Worm (Caenorhabditis elegans) whole organism, young adult: Measurements from ENCODE around the gene tomm-70.

Experiments used
- B0336.3 ChIP-seq: fragments of 200-800 bp; sonication (Bioruptor generic); IDR thresholded peaks from 2 replicates; pipeline ENCODE4 v1.3.6; 2022; ENCODE audit warnings: missing genetic modification characterization, missing compliant biosample characterization
- D2030.7 ChIP-seq: fragments of 200-800 bp; sonication (Bioruptor generic); IDR thresholded peaks from 2 replicates; pipeline ENCODE4 v1.3.6; 2022; ENCODE audit warnings: missing genetic modification reagents, missing genetic modification characterization, missing compliant biosample characterization
- F23B12.7 ChIP-seq: sonication (generic microtip); optimal IDR thresholded peaks from 2 replicates; lab custom pipeline; 2017; ENCODE audit warnings: missing genetic modification characterization, mild to moderate bottlenecking, missing compliant biosample characterization, antibody characterized with exemption, moderate library complexity; ENCODE audit not compliant: insufficient read depth
- F33H1.4 ChIP-seq: fragments of 200-800 bp; sonication (Bioruptor generic); IDR thresholded peaks from 2 replicates; pipeline ENCODE4 v1.3.6; 2022; ENCODE audit warnings: missing genetic modification reagents, missing genetic modification characterization, missing compliant biosample characterization
- F49E8.2 ChIP-seq: sonication (generic microtip); optimal IDR thresholded peaks from 3 replicates; lab custom pipeline; 2017; ENCODE audit warnings: missing genetic modification characterization, mild to moderate bottlenecking, missing compliant biosample characterization, antibody characterized with exemption, moderate library complexity; ENCODE audit not compliant: insufficient read depth
- F57C9.4 ChIP-seq: sonication (generic microtip); optimal IDR thresholded peaks from 2 replicates; lab custom pipeline; 2017; ENCODE audit warnings: mild to moderate bottlenecking, missing genetic modification characterization, missing compliant biosample characterization
- T26A5.8 ChIP-seq: sonication (generic microtip); optimal IDR thresholded peaks from 2 replicates; lab custom pipeline; 2016; ENCODE audit warnings: missing genetic modification characterization, missing compliant biosample characterization
- Y53F4B.3 ChIP-seq: fragments of 200-800 bp; sonication (Bioruptor generic); IDR thresholded peaks from 2 replicates; pipeline ENCODE4 v1.3.6; 2022; ENCODE audit warnings: missing genetic modification reagents, missing genetic modification characterization, missing compliant biosample characterization
- Y67H2A.10 ChIP-seq: fragments of 200-800 bp; sonication (Bioruptor generic); conservative IDR thresholded peaks from 2 replicates; pipeline ENCODE4 v1.3.6; 2022; ENCODE audit warnings: missing genetic modification reagents, missing genetic modification characterization, missing compliant biosample characterization
- ZK185.1 ChIP-seq: sonication (generic microtip); optimal IDR thresholded peaks from 2 replicates; lab custom pipeline; 2016; ENCODE audit warnings: mild to moderate bottlenecking, missing genetic modification characterization, missing compliant biosample characterization; ENCODE audit not compliant: poor library complexity, severe bottlenecking
- athp-1 ChIP-seq: sonication (generic microtip); optimal IDR thresholded peaks from 2 replicates; lab custom pipeline; 2017; ENCODE audit warnings: mild to moderate bottlenecking, missing genetic modification characterization, missing compliant biosample characterization
- bed-1 ChIP-seq: fragments of 200-800 bp; sonication (Bioruptor generic); IDR thresholded peaks from 2 replicates; pipeline ENCODE4 v1.3.6; 2022; ENCODE audit warnings: missing genetic modification reagents, missing genetic modification characterization, missing compliant biosample characterization
- cebp-1 ChIP-seq, 2 experiments: fragments of 200-800 bp in 1 of 2; sonication (Bioruptor generic) in 1 of 2; sonication (generic microtip) in 1 of 2; IDR thresholded peaks in 1 of 2; optimal IDR thresholded peaks in 1 of 2; 2 replicates each; pipeline versions ENCODE4 v1.3.6 to Lab custom; 2017 to 2022; ENCODE audit warnings: missing compliant biosample characterization in 2 of 2, missing genetic modification characterization in 2 of 2, mild to moderate bottlenecking in 1 of 2, missing genetic modification reagents in 1 of 2, moderate library complexity in 1 of 2
- ceh-58 ChIP-seq: fragments of 200-800 bp; sonication (Bioruptor generic); IDR thresholded peaks from 2 replicates; pipeline ENCODE4 v1.3.6; 2022; ENCODE audit warnings: missing genetic modification characterization, missing compliant biosample characterization
- ceh-79 ChIP-seq: sonication (generic microtip); optimal IDR thresholded peaks from 2 replicates; lab custom pipeline; 2017; ENCODE audit warnings: mild to moderate bottlenecking, missing genetic modification characterization, missing compliant biosample characterization
- ceh-91 ChIP-seq: fragments of 200-800 bp; sonication (Bioruptor generic); IDR thresholded peaks from 2 replicates; pipeline ENCODE4 v1.3.6; 2022; ENCODE audit warnings: missing genetic modification reagents, missing genetic modification characterization, missing compliant biosample characterization
- die-1 ChIP-seq: sonication (generic microtip); optimal IDR thresholded peaks from 2 replicates; lab custom pipeline; 2016; ENCODE audit warnings: missing genotype, mild to moderate bottlenecking, missing genetic modification characterization, missing compliant biosample characterization
- dpl-1 ChIP-seq: fragments of 150-350 bp; optimal IDR thresholded peaks from 2 replicates; lab custom pipeline; 2014; ENCODE audit warnings: missing biosample characterization, missing genetic modification reagents, missing genetic modification characterization
- egl-44 ChIP-seq: fragments of 200-800 bp; sonication (Bioruptor generic); IDR thresholded peaks from 2 replicates; pipeline ENCODE4 v1.3.6; 2022; ENCODE audit warnings: missing genetic modification reagents, missing genetic modification characterization, missing compliant biosample characterization
- egrh-3 ChIP-seq: fragments of 200-800 bp; sonication (Bioruptor generic); IDR thresholded peaks from 2 replicates; pipeline ENCODE4 v1.3.6; 2022; ENCODE audit warnings: missing genetic modification reagents, missing genetic modification characterization, missing compliant biosample characterization
- ets-4 ChIP-seq: fragments of 200-800 bp; sonication (Bioruptor generic); optimal IDR thresholded peaks from 2 replicates; lab custom pipeline; 2018; ENCODE audit warnings: mild to moderate bottlenecking, missing genetic modification characterization, missing compliant biosample characterization
- fkh-3 ChIP-seq: sonication (generic microtip); optimal IDR thresholded peaks from 2 replicates; lab custom pipeline; 2016; ENCODE audit warnings: mild to moderate bottlenecking, missing genetic modification characterization, missing compliant biosample characterization
- hmg-1.2 ChIP-seq: fragments of 200-800 bp; sonication (Bioruptor generic); IDR thresholded peaks from 2 replicates; pipeline ENCODE4 v1.3.6; 2022; ENCODE audit warnings: missing genetic modification reagents, missing genetic modification characterization, missing compliant biosample characterization
- hsf-1 ChIP-seq: fragments of 200-800 bp; sonication (Bioruptor generic); IDR thresholded peaks from 2 replicates; pipeline ENCODE4 v1.3.6; 2022; ENCODE audit warnings: missing genetic modification reagents, missing genetic modification characterization, missing compliant biosample characterization
- lag-1 ChIP-seq: fragments of 200-800 bp; sonication (Bioruptor generic); IDR thresholded peaks from 2 replicates; pipeline ENCODE4 v1.3.6; 2022; ENCODE audit warnings: missing genetic modification reagents, missing genetic modification characterization, missing compliant biosample characterization
- let-607 ChIP-seq, 2 experiments: fragments of 200-800 bp in 1 of 2; sonication (Bioruptor generic) in 1 of 2; sonication (generic microtip) in 1 of 2; optimal IDR thresholded peaks; 2 replicates each; lab custom pipeline; 2016 to 2018; ENCODE audit warnings: mild to moderate bottlenecking in 2 of 2, missing compliant biosample characterization in 2 of 2, missing genetic modification characterization in 2 of 2, moderate library complexity in 2 of 2, missing genotype in 1 of 2
- lin-26 ChIP-seq: fragments of 200-800 bp; sonication (Bioruptor generic); IDR thresholded peaks from 2 replicates; pipeline ENCODE4 v1.3.6; 2022; ENCODE audit warnings: missing genetic modification reagents, missing genetic modification characterization, missing compliant biosample characterization
- lin-35 ChIP-seq, 3 experiments: fragments of 150-350 bp in 2 of 3; sonication (generic microtip) in 1 of 3; optimal IDR thresholded peaks; 2 replicates each; lab custom pipeline; 2014 to 2018; ENCODE audit warnings: missing biosample characterization in 3 of 3, missing genetic modification characterization in 3 of 3, missing genetic modification reagents in 3 of 3
- lin-54 ChIP-seq: fragments of 200-800 bp; sonication (Bioruptor generic); optimal IDR thresholded peaks from 2 replicates; lab custom pipeline; 2018; ENCODE audit warnings: mild to moderate bottlenecking, missing genetic modification characterization, missing compliant biosample characterization
- madf-10 ChIP-seq: sonication (generic microtip); optimal IDR thresholded peaks from 2 replicates; lab custom pipeline; 2016; ENCODE audit warnings: mild to moderate bottlenecking, missing genetic modification characterization, missing compliant biosample characterization
- madf-3 ChIP-seq: fragments of 200-800 bp; sonication (Bioruptor generic); IDR thresholded peaks from 2 replicates; pipeline ENCODE4 v1.3.6; 2022; ENCODE audit warnings: missing genetic modification reagents, missing genetic modification characterization, missing compliant biosample characterization
- mel-28 ChIP-seq: sonication (generic microtip); optimal IDR thresholded peaks from 2 replicates; lab custom pipeline; 2016; ENCODE audit warnings: borderline replicate concordance, mild to moderate bottlenecking, missing genetic modification characterization, missing compliant biosample characterization
- mes-4 ChIP-seq: sonication (generic microtip); optimal IDR thresholded peaks from 2 replicates; lab custom pipeline; 2016; ENCODE audit warnings: missing genotype, missing genetic modification characterization, missing compliant biosample characterization
- mxl-1 ChIP-seq: sonication (generic microtip); optimal IDR thresholded peaks from 2 replicates; lab custom pipeline; 2016; ENCODE audit warnings: missing genetic modification characterization, missing compliant biosample characterization
- nhr-179 ChIP-seq: sonication (generic microtip); optimal IDR thresholded peaks from 2 replicates; lab custom pipeline; 2016; ENCODE audit warnings: mild to moderate bottlenecking, missing genetic modification characterization, missing compliant biosample characterization
- nhr-90 ChIP-seq: sonication (generic microtip); optimal IDR thresholded peaks from 2 replicates; lab custom pipeline; 2016; ENCODE audit warnings: missing genotype, mild to moderate bottlenecking, missing genetic modification characterization, missing compliant biosample characterization
- pha-4 ChIP-seq: fragments of 150-350 bp; sonication (generic microtip); optimal IDR thresholded peaks from 2 replicates; lab custom pipeline; 2014; ENCODE audit warnings: missing biosample characterization, missing genetic modification reagents, missing genetic modification characterization
- rpc-1 ChIP-seq, 2 experiments: fragments of 150-350 bp in 1 of 2; sonication (generic microtip) in 1 of 2; optimal IDR thresholded peaks; 2 replicates each; lab custom pipeline; 2014 to 2018; ENCODE audit warnings: missing biosample characterization in 1 of 2, missing genetic modification characterization in 1 of 2, missing genetic modification reagents in 1 of 2, missing genotype in 1 of 2
- sdz-38 ChIP-seq: sonication (generic microtip); optimal IDR thresholded peaks from 2 replicates; lab custom pipeline; 2016; ENCODE audit warnings: missing genotype, missing genetic modification characterization, missing compliant biosample characterization
- sea-2 ChIP-seq: fragments of 200-800 bp; sonication (Bioruptor generic); IDR thresholded peaks from 2 replicates; pipeline ENCODE4 v1.3.6; 2022; ENCODE audit warnings: missing genetic modification characterization, missing compliant biosample characterization
- tlf-1 ChIP-seq: fragments of 200-800 bp; sonication (Bioruptor generic); optimal IDR thresholded peaks from 2 replicates; lab custom pipeline; 2018; ENCODE audit warnings: mild to moderate bottlenecking, missing genetic modification characterization, missing compliant biosample characterization
- ztf-6 ChIP-seq: fragments of 200-800 bp; sonication (Bioruptor generic); IDR thresholded peaks from 2 replicates; pipeline ENCODE4 v1.3.6; 2022; ENCODE audit warnings: missing genetic modification reagents, missing genetic modification characterization, missing compliant biosample characterization

Gene tomm-70

ce11 chrIII:8801352-8801863 is 46.9 kb upstream of the tomm-70 start:
- TF ChIP-seq die-1 (tag; lab: Kevin White, UChicago): peak; percentile 19
- TF ChIP-seq lin-54 (GFP tag; lab: Kevin White, UChicago): no peak

- TF ChIP-seq Y53F4B.3 (GFP tag; lab: Robert Waterston, UW) (no peak), T26A5.8 (tag; lab: Kevin White, UChicago) (no peak), sdz-38 (no peak), rpc-1 (optimal IDR thresholded peaks at IDR 0.05; lab: Kevin White, UChicago) (no peak), rpc-1 (tag; optimal IDR thresholded peaks at IDR 0.05; lab: Kevin White, UChicago) (no peak), F57C9.4 (tag; lab: Kevin White, UChicago) (no peak), athp-1 (tag; lab: Kevin White, UChicago) (no peak), egl-44 (GFP tag; lab: Robert Waterston, UW) (no peak), mes-4 (no peak), Y67H2A.10 (GFP tag; lab: Robert Waterston, UW) (no peak), pha-4 (tag; lab: Kevin White, UChicago) (no peak), B0336.3 (GFP tag; lab: Robert Waterston, UW) (no peak), lin-35 (GFP tag; optimal IDR thresholded peaks at IDR 0.05; lab: Kevin White, UChicago) (no peak)
- TF ChIP-seq, all 124 proteins: peak for 0
Observed at ce11 chrIII:8800796-8801083, 46.2 kb upstream of the tomm-70 start.

- TF ChIP-seq mel-28 (tag; lab: Kevin White, UChicago) (no peak), lin-54 (GFP tag; lab: Kevin White, UChicago) (peak; percentile 36), madf-3 (GFP tag; lab: Robert Waterston, UW) (no peak), ceh-58 (GFP tag; lab: Robert Waterston, UW) (no peak), nhr-90 (tag; lab: Kevin White, UChicago) (no peak), ets-4 (GFP tag; lab: Kevin White, UChicago) (peak; percentile 42), hsf-1 (no peak), lin-26 (no peak), madf-10 (tag; lab: Kevin White, UChicago) (peak; percentile 42), cebp-1 (GFP tag; IDR thresholded peaks at IDR 0.05; lab: Robert Waterston, UW) (peak; percentile 60), cebp-1 (tag; optimal IDR thresholded peaks at IDR 0.05; lab: Kevin White, UChicago) (peak; percentile 91), mxl-1 (no peak), tlf-1 (GFP tag; lab: Kevin White, UChicago) (peak; percentile 16), ceh-79 (tag; lab: Kevin White, UChicago) (no peak), dpl-1 (GFP tag; lab: Kevin White, UChicago) (no peak), F23B12.7 (no peak), ZK185.1 (tag; lab: Kevin White, UChicago) (peak; percentile 52), athp-1 (tag; lab: Kevin White, UChicago) (peak; percentile 1), ceh-91 (GFP tag; lab: Robert Waterston, UW) (no peak), bed-1 (no peak), let-607 (tag; optimal IDR thresholded peaks at IDR 0.05; lab: Kevin White, UChicago) (peak in 1 of 2 experiments; percentile 36), Y67H2A.10 (GFP tag; lab: Robert Waterston, UW) (no peak), hmg-1.2 (GFP tag; lab: Robert Waterston, UW) (peak; percentile 66), egrh-3 (peak; percentile 83), ztf-6 (GFP tag; lab: Robert Waterston, UW) (no peak), lag-1 (GFP tag; lab: Robert Waterston, UW) (no peak), F49E8.2 (tag; lab: Kevin White, UChicago) (no peak), sea-2 (GFP tag; lab: Robert Waterston, UW) (no peak), D2030.7 (GFP tag; lab: Robert Waterston, UW) (no peak), fkh-3 (no peak), sdz-38 (no peak), F33H1.4 (GFP tag; lab: Robert Waterston, UW) (no peak), nhr-179 (tag; lab: Kevin White, UChicago) (no peak)
Observed at ce11 chrIII:8799964-8800795, 45.6 kb upstream of the tomm-70 start, which contains the start of gene F54F2.6. Gene F54F2.6 (minus strand): TSS chrIII:8800701.
